Worm (Caenorhabditis elegans) whole organism, L4 larva: Measurements from ENCODE around the gene sri-34.

ENCODE experiments used
- aly-2 ChIP-seq: sonication (generic microtip); optimal IDR thresholded peaks from 2 replicates; lab custom pipeline; 2018; ENCODE audit warnings: missing biosample characterization, missing genetic modification characterization
- ceh-62 ChIP-seq: sonication (generic microtip); optimal IDR thresholded peaks from 2 replicates; lab custom pipeline; 2017; ENCODE audit warnings: missing biosample characterization, missing genetic modification characterization
- dpl-1 ChIP-seq: fragments of 150-350 bp; optimal IDR thresholded peaks from 2 replicates; lab custom pipeline; 2014; ENCODE audit warnings: missing biosample characterization, missing genetic modification reagents, missing genetic modification characterization
- nhr-11 ChIP-seq: fragments of 150-350 bp; optimal IDR thresholded peaks from 2 replicates; lab custom pipeline; 2014; ENCODE audit warnings: missing biosample characterization, missing genetic modification characterization
- pqm-1 ChIP-seq: sonication (generic microtip); optimal IDR thresholded peaks from 2 replicates; lab custom pipeline; 2017; ENCODE audit warnings: missing biosample characterization, missing genetic modification characterization
- skn-1 ChIP-seq: fragments of 150-350 bp; optimal IDR thresholded peaks from 2 replicates; lab custom pipeline; 2014; ENCODE audit warnings: missing biosample characterization, missing genetic modification characterization
- ztf-11 ChIP-seq: fragments of 150-350 bp; optimal IDR thresholded peaks from 2 replicates; lab custom pipeline; 2014; ENCODE audit warnings: missing biosample characterization, missing genetic modification characterization

ce11 chrII:3198998-3199397 is 40.1 kb upstream of the sri-34 start, which contains the start of gene sri-51:
- no peak for TF ChIP-seq aly-2
- no peak for TF ChIP-seq skn-1
- TF ChIP-seq pqm-1 (tag; lab: Kevin White, UChicago) = no peak
- no peak for TF ChIP-seq nhr-11
- no peak for TF ChIP-seq ceh-62 (tag; lab: Kevin White, UChicago)
- TF ChIP-seq ztf-11 = no peak
- TF ChIP-seq dpl-1 = no peak
